Worm (Caenorhabditis elegans): ENCODE data around the gene phf-15.

DNA sequence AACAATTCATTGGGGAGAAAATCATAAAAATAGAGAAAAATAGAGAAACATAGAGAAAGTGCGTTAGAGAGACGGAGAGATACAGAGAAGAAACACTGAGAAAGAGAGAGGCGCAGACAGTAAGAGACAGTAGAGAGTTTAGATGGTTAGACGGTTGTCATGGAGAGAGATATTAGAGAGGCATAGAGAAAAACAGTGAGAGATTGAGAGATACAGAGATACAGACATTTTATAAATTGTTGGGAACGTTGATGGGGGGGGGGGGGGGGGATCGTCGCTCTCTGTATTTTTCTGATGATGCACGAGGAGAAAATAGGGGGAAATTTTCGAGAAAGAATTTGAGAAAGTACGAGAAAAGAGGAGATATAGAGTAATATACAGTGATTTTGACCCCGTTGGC lies 43.3 kb upstream of the phf-15 start:
- TF ChIP-seq egl-27 (tag; optimal IDR thresholded peaks at IDR 0.05), result no peak
- no peak for TF ChIP-seq lin-39 (tag; optimal IDR thresholded peaks at IDR 0.05)
- peak; percentile 59 for TF ChIP-seq dpl-1 (GFP tag; optimal IDR thresholded peaks at IDR 0.05)
- no peak for TF ChIP-seq snpc-4 (tag; optimal IDR thresholded peaks at IDR 0.05)
- no peak for TF ChIP-seq ceh-82 (tag; optimal IDR thresholded peaks at IDR 0.05)
- no peak for TF ChIP-seq ama-1 (optimal IDR thresholded peaks at IDR 0.05)
- no peak for TF ChIP-seq fkh-10 (GFP tag; optimal IDR thresholded peaks at IDR 0.05)
- no peak for TF ChIP-seq egl-43 (GFP tag; IDR thresholded peaks at IDR 0.05)
- peak; percentile 85 for TF ChIP-seq nhr-6 (tag; optimal IDR thresholded peaks at IDR 0.05)
- TF ChIP-seq nhr-237 (tag; optimal IDR thresholded peaks at IDR 0.05), result no peak
- no peak for TF ChIP-seq pqm-1 (tag; optimal IDR thresholded peaks at IDR 0.05)
- peak; percentile 9 for TF ChIP-seq nhr-25 (tag; optimal IDR thresholded peaks at IDR 0.05; ENCODE audit: borderline replicate concordance, insufficient read depth)
- no peak for TF ChIP-seq madf-9 (GFP tag; conservative IDR thresholded peaks at IDR 0.05)

Measured in whole organism, L4 larva.